Worm (Caenorhabditis elegans) whole organism, L3 larva: ENCODE data around the gene irld-36.
"Not testable (repeated sequence)": the region's sequence is repeated elsewhere in the genome, so short reads cannot be mapped to it uniquely, and the experiment has no call there.

Experiments
- R02D3.7 ChIP-seq: fragments of 150-350 bp; optimal IDR thresholded peaks from 2 replicates; lab custom pipeline; 2014; ENCODE audit warnings: missing biosample characterization, missing genetic modification characterization
- ZK546.5 ChIP-seq: sonication (generic microtip); optimal IDR thresholded peaks from 2 replicates; lab custom pipeline; 2017; ENCODE audit warnings: missing biosample characterization, missing genetic modification characterization
- aly-2 ChIP-seq: fragments of 150-350 bp; optimal IDR thresholded peaks from 2 replicates; lab custom pipeline; 2014; ENCODE audit warnings: missing biosample characterization, missing genetic modification characterization
- ceh-16 ChIP-seq: sonication (generic microtip); optimal IDR thresholded peaks from 2 replicates; lab custom pipeline; 2017; ENCODE audit warnings: missing biosample characterization, missing genetic modification characterization
- ceh-28 ChIP-seq: fragments of 150-350 bp; optimal IDR thresholded peaks from 2 replicates; lab custom pipeline; 2014; ENCODE audit warnings: missing biosample characterization, missing genetic modification reagents, missing genetic modification characterization
- ceh-82 ChIP-seq: fragments of 150-350 bp; optimal IDR thresholded peaks from 2 replicates; lab custom pipeline; 2014; ENCODE audit warnings: missing biosample characterization, missing genetic modification characterization
- egl-27 ChIP-seq: sonication (generic microtip); optimal IDR thresholded peaks from 4 replicates; lab custom pipeline; 2017; ENCODE audit warnings: missing biosample characterization, missing genetic modification reagents, missing genetic modification characterization
- egl-5 ChIP-seq: fragments of 150-350 bp; optimal IDR thresholded peaks from 2 replicates; lab custom pipeline; 2017; ENCODE audit warnings: missing biosample characterization, missing genetic modification reagents, missing genetic modification characterization, inconsistent platforms
- elt-2 ChIP-seq: sonication (generic microtip); optimal IDR thresholded peaks from 2 replicates; lab custom pipeline; 2016; ENCODE audit warnings: missing genetic modification reagents, mild to moderate bottlenecking, missing genetic modification characterization, missing compliant biosample characterization
- elt-3 ChIP-seq, 3 experiments: fragments of 150-350 bp in 1 of 3; sonication (generic microtip) in 2 of 3; optimal IDR thresholded peaks; 2 replicates in 2 of 3; 4 replicates in 1 of 3; lab custom pipeline; 2014 to 2017; ENCODE audit warnings: missing biosample characterization in 3 of 3, missing genetic modification characterization in 3 of 3
- eor-1 ChIP-seq, 2 experiments: fragments of 150-350 bp; optimal IDR thresholded peaks; 2 replicates each; lab custom pipeline; 2014 to 2018; ENCODE audit warnings: missing biosample characterization in 2 of 2, missing genetic modification characterization in 2 of 2
- fkh-2 ChIP-seq: fragments of 150-350 bp; optimal IDR thresholded peaks from 2 replicates; lab custom pipeline; 2014; ENCODE audit warnings: missing biosample characterization, missing genetic modification reagents, missing genetic modification characterization
- jun-1 ChIP-seq: fragments of 150-350 bp; optimal IDR thresholded peaks from 2 replicates; lab custom pipeline; 2014; ENCODE audit warnings: missing biosample characterization, missing genetic modification reagents, missing genetic modification characterization
- lin-15B ChIP-seq: fragments of 150-350 bp; optimal IDR thresholded peaks from 2 replicates; lab custom pipeline; 2014; ENCODE audit warnings: missing biosample characterization, missing genetic modification characterization
- lsy-12 ChIP-seq: sonication (generic microtip); optimal IDR thresholded peaks from 2 replicates; lab custom pipeline; 2016; ENCODE audit warnings: mild to moderate bottlenecking, missing genetic modification characterization, missing compliant biosample characterization
- mdl-1 ChIP-seq: fragments of 150-350 bp; optimal IDR thresholded peaks from 2 replicates; lab custom pipeline; 2014; ENCODE audit warnings: missing biosample characterization, missing genetic modification characterization
- nhr-11 ChIP-seq: fragments of 150-350 bp; optimal IDR thresholded peaks from 2 replicates; lab custom pipeline; 2014; ENCODE audit warnings: missing biosample characterization, missing genetic modification characterization
- nhr-12 ChIP-seq: fragments of 150-350 bp; optimal IDR thresholded peaks from 2 replicates; lab custom pipeline; 2014; ENCODE audit warnings: missing biosample characterization, missing genetic modification characterization
- nhr-43 ChIP-seq: sonication (generic microtip); optimal IDR thresholded peaks from 2 replicates; lab custom pipeline; 2016; ENCODE audit warnings: mild to moderate bottlenecking, missing genetic modification characterization, missing compliant biosample characterization; ENCODE audit not compliant: poor library complexity, severe bottlenecking
- nhr-67 ChIP-seq: fragments of 150-350 bp; optimal IDR thresholded peaks from 2 replicates; lab custom pipeline; 2014; ENCODE audit warnings: missing biosample characterization, missing genetic modification characterization
- nhr-77 ChIP-seq: fragments of 150-350 bp; optimal IDR thresholded peaks from 2 replicates; lab custom pipeline; 2014; ENCODE audit warnings: missing biosample characterization, missing genetic modification characterization
- pha-4 ChIP-seq: fragments of 150-350 bp; optimal IDR thresholded peaks from 2 replicates; lab custom pipeline; 2014; ENCODE audit warnings: missing biosample characterization, missing genetic modification reagents, missing genetic modification characterization
- pqm-1 ChIP-seq: fragments of 150-350 bp; optimal IDR thresholded peaks from 2 replicates; lab custom pipeline; 2017; ENCODE audit warnings: missing biosample characterization, missing genetic modification characterization, inconsistent platforms
- snpc-4 ChIP-seq: fragments of 150-350 bp; optimal IDR thresholded peaks from 2 replicates; lab custom pipeline; 2014; ENCODE audit warnings: missing biosample characterization, missing genetic modification characterization
- unc-62 ChIP-seq: fragments of 150-350 bp; sonication (generic microtip); optimal IDR thresholded peaks from 4 replicates; lab custom pipeline; 2014; ENCODE audit warnings: missing biosample characterization, missing genetic modification reagents, missing genetic modification characterization
- zag-1 ChIP-seq: fragments of 150-350 bp; optimal IDR thresholded peaks from 2 replicates; lab custom pipeline; 2014; ENCODE audit warnings: missing biosample characterization, missing genetic modification characterization
- ztf-4 ChIP-seq: fragments of 150-350 bp; optimal IDR thresholded peaks from 2 replicates; lab custom pipeline; 2014; ENCODE audit warnings: missing biosample characterization, missing genetic modification characterization

irld-36 gene

ce11 chrII:1679081-1679480 lies at the start of gene irld-36:
Gene irld-36 (plus strand): TSS chrII:1679381.
- TF ChIP-seq eor-1 (tag; optimal IDR thresholded peaks at IDR 0.05; lab: Kevin White, UChicago) (no peak), pha-4 (no peak), snpc-4 (no peak), ceh-28 (tag; lab: Kevin White, UChicago) (no peak), nhr-67 (no peak), nhr-77 (tag; lab: Kevin White, UChicago) (no peak), ztf-4 (no peak), elt-3 (tag; optimal IDR thresholded peaks at IDR 0.05; lab: Kevin White, UChicago) (no peak)

DNA sequence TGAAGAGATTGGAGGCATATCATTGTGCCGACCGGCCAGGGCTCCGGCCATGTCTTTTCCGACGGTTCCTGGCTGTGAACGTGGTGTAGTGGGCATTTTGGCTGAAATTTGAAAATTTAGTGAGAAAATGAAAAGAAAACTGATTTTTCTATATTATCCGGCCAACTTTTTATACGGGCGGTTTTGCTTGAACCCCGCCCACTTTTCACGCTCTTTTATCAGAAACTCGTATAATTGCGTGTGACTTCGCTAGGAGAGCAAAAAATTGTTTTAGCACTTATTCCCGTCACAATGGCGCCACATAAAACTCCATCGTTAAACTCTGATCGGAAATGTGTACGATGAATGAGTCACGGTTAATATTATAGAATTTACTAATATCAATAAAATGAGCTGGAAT lies 47.0 kb upstream of the irld-36 start, which contains the start of gene C08E3.13:
TSS of gene C08E3.13 (minus strand) at position 101 of the 400 bp plus-strand sequence.
- TF ChIP-seq snpc-4; R02D3.7 (tag; lab: Kevin White, UChicago); nhr-11 (tag; lab: Kevin White, UChicago): not testable (repeated sequence)

DNA sequence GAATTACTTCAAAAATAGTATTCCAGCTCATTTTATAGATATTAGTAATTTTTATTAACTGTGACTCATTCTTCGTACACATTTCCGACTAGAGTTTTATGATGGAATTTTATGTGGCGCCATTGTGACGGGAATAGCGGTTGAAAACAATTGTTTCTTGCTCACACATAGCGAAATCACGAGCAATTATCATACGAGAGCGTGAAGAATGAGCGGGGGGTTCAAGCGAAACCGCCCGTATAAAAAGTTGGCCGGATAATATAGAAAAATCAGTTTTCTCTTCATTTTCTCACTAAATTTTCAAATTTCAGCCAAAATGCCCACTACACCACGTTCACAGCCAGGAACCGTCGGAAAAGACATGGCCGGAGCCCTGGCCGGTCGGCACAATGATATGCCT lies 45.7 kb upstream of the irld-36 start, which contains the start of gene C08E3.1:
TSS of gene C08E3.1 (plus strand) at position 301 of the 400 bp plus-strand sequence.
- TF ChIP-seq egl-5, zag-1, nhr-43 (tag; lab: Kevin White, UChicago): not testable (repeated sequence)

- TF ChIP-seq ceh-16 (no peak), jun-1 (tag; lab: Kevin White, UChicago) (no peak), pqm-1 (peak; percentile 47), nhr-43 (tag; lab: Kevin White, UChicago) (no peak), elt-2 (tag; lab: Kevin White, UChicago) (peak; percentile 70), mdl-1 (tag; lab: Kevin White, UChicago) (no peak), ceh-28 (tag; lab: Kevin White, UChicago) (no peak)
Observed at ce11 chrII:1635969-1636368, 43.2 kb upstream of the irld-36 start.

DNA sequence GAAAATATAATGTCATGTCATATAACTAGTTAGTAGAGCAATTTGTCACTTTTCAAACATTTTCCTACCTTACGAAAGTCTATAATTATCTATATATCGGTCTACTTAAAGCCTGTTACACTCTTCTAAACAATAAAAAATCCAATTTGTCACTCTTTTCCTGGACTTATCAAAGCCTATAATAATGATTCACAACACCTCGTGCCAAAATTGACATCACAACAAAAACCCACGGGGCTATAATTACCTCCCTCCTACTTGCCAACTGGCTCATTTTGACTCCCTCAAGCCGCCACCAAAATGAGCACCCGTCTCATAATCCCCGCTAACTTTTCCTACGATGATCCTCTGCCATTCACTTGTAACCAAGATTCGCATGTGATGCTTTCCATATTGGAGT lies 42.8 kb upstream of the irld-36 start, which contains the start of gene srg-20:
TSS of gene srg-20 (plus strand) at position 301 of the 400 bp plus-strand sequence.
- TF ChIP-seq pqm-1; ceh-28 (tag; lab: Kevin White, UChicago); nhr-43 (tag; lab: Kevin White, UChicago): not testable (repeated sequence)

- TF ChIP-seq egl-5 (tag; lab: Kevin White, UChicago): no peak
- no peak for TF ChIP-seq nhr-12 (tag; lab: Kevin White, UChicago)
- TF ChIP-seq jun-1 (tag; lab: Kevin White, UChicago): no peak
- TF ChIP-seq nhr-77 (tag; lab: Kevin White, UChicago): no peak
- TF ChIP-seq ceh-82 (tag; lab: Kevin White, UChicago): no peak
Observed at ce11 chrII:1640496-1640895, 38.7 kb upstream of the irld-36 start, which contains the start of gene srh-72. Gene srh-72 (minus strand): TSS chrII:1640596.

ce11 chrII:1644777-1645348 lies 34.3 kb upstream of the irld-36 start, which contains the start of gene ZC204.6:
Gene ZC204.6 (minus strand): TSS chrII:1644827.
- no peak for TF ChIP-seq ceh-82 (tag; lab: Kevin White, UChicago)
- no peak for TF ChIP-seq R02D3.7 (tag; lab: Kevin White, UChicago)
- TF ChIP-seq unc-62: no peak
- TF ChIP-seq mdl-1 (tag; lab: Kevin White, UChicago): no peak
- TF ChIP-seq lsy-12 (tag; lab: Kevin White, UChicago): no peak

DNA sequence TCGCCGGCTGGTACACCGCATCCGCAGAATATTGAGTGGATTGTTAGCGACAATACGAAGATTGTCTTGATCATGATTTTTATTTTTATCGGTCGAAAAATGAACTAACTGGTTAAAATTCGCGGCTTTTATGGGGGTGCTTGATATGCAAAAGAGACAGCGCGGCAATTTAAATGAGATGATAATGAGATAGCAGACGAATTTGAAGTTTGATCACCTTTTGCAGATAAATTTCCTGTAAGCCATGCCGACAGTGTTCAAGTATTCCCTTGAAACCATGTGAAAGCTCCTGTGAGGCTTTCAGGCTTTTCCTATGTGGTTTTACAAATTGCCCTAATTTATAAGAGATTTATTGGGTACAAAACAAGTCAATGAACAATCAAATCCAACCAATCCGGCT lies 33.0 kb upstream of the irld-36 start, which contains the start of gene ZC204.17:
TSS of gene ZC204.17 (minus strand) at position 101 of the 400 bp plus-strand sequence.
- TF ChIP-seq egl-27 (no peak), pha-4 (no peak), lin-15B (no peak), fkh-2 (tag; lab: Kevin White, UChicago) (no peak), zag-1 (tag; lab: Kevin White, UChicago) (no peak), pqm-1 (no peak), elt-2 (tag; lab: Kevin White, UChicago) (no peak), ZK546.5 (tag; lab: Kevin White, UChicago) (no peak), aly-2 (tag; lab: Kevin White, UChicago) (no peak)
